Worm (Caenorhabditis elegans): ENCODE results near the gene Y41D4B.17.

DNA sequence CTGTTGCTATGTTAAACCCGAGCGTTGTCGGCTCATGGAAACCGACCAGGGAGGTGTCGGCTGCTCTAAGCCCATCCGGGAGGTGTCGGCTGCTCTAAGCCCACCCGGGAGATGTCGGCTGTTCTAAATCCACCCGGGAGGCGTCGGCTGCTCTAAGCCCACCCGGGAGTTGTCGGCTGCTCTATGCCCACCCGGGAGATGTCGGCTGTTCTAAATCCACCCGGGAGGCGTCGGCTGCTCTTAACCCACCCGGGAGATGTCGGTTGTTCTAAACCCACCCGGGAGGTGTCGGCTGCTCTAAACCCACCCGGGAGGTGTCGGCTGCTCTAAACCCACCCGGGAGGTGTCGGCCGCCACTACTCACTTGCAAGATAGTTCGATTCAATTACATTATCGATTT is 44.0 kb upstream of the Y41D4B.17 start:
- TF ChIP-seq snpc-4 (tag; optimal IDR thresholded peaks at IDR 0.05): no peak
- no peak for TF ChIP-seq elt-3 (tag; optimal IDR thresholded peaks at IDR 0.05)
- no peak for TF ChIP-seq ztf-11 (tag; optimal IDR thresholded peaks at IDR 0.05)
- no peak for TF ChIP-seq ceh-82 (tag; optimal IDR thresholded peaks at IDR 0.05)
- no peak for TF ChIP-seq ceh-16 (tag; optimal IDR thresholded peaks at IDR 0.05)
- TF ChIP-seq ama-1 (optimal IDR thresholded peaks at IDR 0.05): no peak
- no peak for TF ChIP-seq unc-62 (GFP tag; optimal IDR thresholded peaks at IDR 0.05)
- no peak for TF ChIP-seq crh-2 (tag; optimal IDR thresholded peaks at IDR 0.05)

All from whole organism, L2 larva.